Worm (Caenorhabditis elegans): ENCODE measurements around the gene Y24D9A.7.

DNA sequence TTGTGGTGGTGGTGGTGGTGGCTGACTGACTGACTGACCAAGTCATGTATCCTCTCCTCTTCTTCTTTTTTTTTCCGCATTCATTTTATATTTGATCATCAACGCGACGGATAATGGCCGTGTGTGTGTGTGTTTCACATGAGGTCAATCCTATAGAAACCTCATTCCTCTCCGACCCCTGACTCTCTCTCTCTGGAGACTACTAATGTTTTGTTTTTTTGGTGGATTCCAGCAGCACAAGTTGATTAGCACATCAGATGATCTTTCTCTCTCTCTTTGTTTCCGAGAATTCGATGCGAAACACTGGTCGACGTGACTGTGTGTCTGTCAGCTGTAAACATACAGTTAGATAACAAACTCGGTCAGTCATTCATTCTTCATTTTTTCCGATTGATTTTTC is at the start of gene Y24D9A.7:
- TF ChIP-seq nhr-11 (tag; optimal IDR thresholded peaks at IDR 0.05) (no peak), ama-1 (optimal IDR thresholded peaks at IDR 0.05) (no peak), hlh-13 (GFP tag; optimal IDR thresholded peaks at IDR 0.05) (no peak), ceh-19 (GFP tag; optimal IDR thresholded peaks at IDR 0.05) (no peak), madf-2 (tag; optimal IDR thresholded peaks at IDR 0.05) (no peak), npax-4 (tag; optimal IDR thresholded peaks at IDR 0.05) (no peak)
